Fruit fly (Drosophila melanogaster) whole organism, pupa: Measurements from ENCODE around the gene CG32986.

Source experiments
- CG10348 ChIP-seq: fragments of 200-800 bp; sonication (Bioruptor generic); IDR thresholded peaks from 2 replicates; pipeline ENCODE4 v1.3.6; 2022; ENCODE audit warnings: missing biosample characterization, missing genetic modification characterization
- CG12605 ChIP-seq: fragments of 200-800 bp; sonication (Bioruptor generic); IDR thresholded peaks from 2 replicates; pipeline ENCODE4 v1.3.6; 2022; ENCODE audit warnings: missing biosample characterization, missing genetic modification characterization
- CG13204 ChIP-seq: fragments of 200-800 bp; sonication (Bioruptor generic); optimal IDR thresholded peaks from 2 replicates; lab custom pipeline; 2018; ENCODE audit warnings: missing biosample characterization, mild to moderate bottlenecking, missing genetic modification characterization, moderate library complexity
- CG14655 ChIP-seq: fragments of 200-800 bp; sonication (Bioruptor generic); optimal IDR thresholded peaks from 3 replicates; lab custom pipeline; 2017; ENCODE audit warnings: mild to moderate bottlenecking, missing biosample characterization, missing genetic modification reagents, missing genetic modification characterization
- CG15710 ChIP-seq: fragments of 200-800 bp; sonication (Bioruptor generic); optimal IDR thresholded peaks from 2 replicates; lab custom pipeline; 2018; ENCODE audit warnings: missing biosample characterization, mild to moderate bottlenecking, missing genetic modification characterization, moderate library complexity
- CG17806 ChIP-seq: fragments of 200-800 bp; sonication (Bioruptor generic); optimal IDR thresholded peaks from 2 replicates; lab custom pipeline; 2018; ENCODE audit warnings: missing biosample characterization, mild to moderate bottlenecking, missing genetic modification characterization, moderate library complexity
- CG32121 ChIP-seq: fragments of 200-800 bp; sonication (Bioruptor generic); IDR thresholded peaks from 2 replicates; pipeline ENCODE4 v1.3.6; 2022; ENCODE audit warnings: missing biosample characterization, missing genetic modification characterization
- CG34367 ChIP-seq: fragments of 200-800 bp; sonication (Bioruptor generic); optimal IDR thresholded peaks from 2 replicates; lab custom pipeline; 2018; ENCODE audit warnings: missing biosample characterization, mild to moderate bottlenecking, missing genetic modification characterization
- CG4496 ChIP-seq: fragments of 200-800 bp; sonication (Bioruptor generic); IDR thresholded peaks from 3 replicates; pipeline ENCODE4 v1.3.6; 2022; ENCODE audit warnings: missing biosample characterization, missing genetic modification characterization
- CG8159 ChIP-seq: fragments of 200-800 bp; sonication (Bioruptor generic); optimal IDR thresholded peaks from 3 replicates; lab custom pipeline; 2018; ENCODE audit warnings: missing biosample characterization, mild to moderate bottlenecking, missing genetic modification characterization, moderate library complexity
- CG8301 ChIP-seq: fragments of 200-800 bp; sonication (Bioruptor generic); optimal IDR thresholded peaks from 2 replicates; lab custom pipeline; 2018; ENCODE audit warnings: missing biosample characterization, mild to moderate bottlenecking, missing genetic modification characterization
- CG9948 ChIP-seq: fragments of 200-800 bp; sonication (Bioruptor generic); optimal IDR thresholded peaks from 2 replicates; lab custom pipeline; 2018; ENCODE audit warnings: missing biosample characterization, mild to moderate bottlenecking, missing genetic modification characterization, moderate library complexity
- D1 ChIP-seq: fragments of 200-800 bp; sonication (Bioruptor generic); optimal IDR thresholded peaks from 2 replicates; lab custom pipeline; 2018; ENCODE audit warnings: missing biosample characterization, mild to moderate bottlenecking, missing genetic modification characterization, moderate library complexity
- EcR ChIP-seq: fragments of 200-800 bp; sonication (Bioruptor generic); optimal IDR thresholded peaks from 3 replicates; lab custom pipeline; 2019; ENCODE audit warnings: missing biosample characterization, missing genetic modification characterization, mild to moderate bottlenecking, moderate library complexity, missing genetic modification reagents
- Ets98B ChIP-seq: fragments of 200-800 bp; sonication (Bioruptor generic); IDR thresholded peaks from 2 replicates; pipeline ENCODE4 v1.3.6; 2022; ENCODE audit warnings: missing biosample characterization, missing genetic modification characterization
- Pif1A ChIP-seq: fragments of 200-800 bp; sonication (Bioruptor generic); optimal IDR thresholded peaks from 3 replicates; lab custom pipeline; 2016; ENCODE audit warnings: missing biosample characterization, missing genetic modification characterization
- Pif1B ChIP-seq: fragments of 200-800 bp; sonication (Bioruptor generic); optimal IDR thresholded peaks from 3 replicates; lab custom pipeline; 2016; ENCODE audit warnings: missing biosample characterization, missing genetic modification characterization
- Snoo ChIP-seq: fragments of 200-800 bp; sonication (Bioruptor generic); optimal IDR thresholded peaks from 3 replicates; lab custom pipeline; 2017; ENCODE audit warnings: missing biosample characterization, mild to moderate bottlenecking, missing genetic modification characterization, inconsistent platforms
- fd96Ca ChIP-seq: fragments of 200-800 bp; sonication (Bioruptor generic); IDR thresholded peaks from 3 replicates; pipeline ENCODE4 v1.3.6; 2022; ENCODE audit warnings: missing biosample characterization, missing genetic modification characterization
- gl ChIP-seq: fragments of 200-800 bp; sonication (Bioruptor generic); optimal IDR thresholded peaks from 2 replicates; lab custom pipeline; 2018; ENCODE audit warnings: missing biosample characterization, mild to moderate bottlenecking, missing genetic modification characterization
- rn ChIP-seq: fragments of 200-800 bp; sonication (Bioruptor generic); IDR thresholded peaks from 2 replicates; pipeline ENCODE4 v1.3.6; 2022; ENCODE audit warnings: missing biosample characterization, missing genetic modification characterization

CG32986 gene

dm6 chr2L:8832386-8833210 lies 30.0 kb upstream of the CG32986 start:
- TF ChIP-seq Pif1A (GFP tag; lab: Kevin White, UChicago) (no peak), CG15710 (no peak), CG8301 (tag; lab: Kevin White, UChicago) (no peak), CG34367 (no peak), Snoo (tag; lab: Kevin White, UChicago) (no peak), Pif1B (no peak), D1 (tag; lab: Kevin White, UChicago) (no peak), CG10348 (GFP tag; lab: Robert Waterston, UW) (no peak), CG32121 (no peak), CG17806 (no peak)

- TF ChIP-seq Snoo (tag; lab: Kevin White, UChicago): peak; percentile 57
- TF ChIP-seq CG32121: no peak
- TF ChIP-seq CG15710: peak; percentile 67
- TF ChIP-seq CG34367: peak; percentile 50
- TF ChIP-seq Pif1A (GFP tag; lab: Kevin White, UChicago): peak; percentile 52
- TF ChIP-seq Pif1B: peak; percentile 89
- peak; percentile 42 for TF ChIP-seq CG14655 (GFP tag; lab: Kevin White, UChicago)
- no peak for TF ChIP-seq EcR (GFP tag; lab: Kevin White, UChicago)
- peak; percentile 58; the same call in 1 of the 3 replicates for TF ChIP-seq fd96Ca (GFP tag; lab: Robert Waterston, UW)
- no peak for TF ChIP-seq CG13204 (GFP tag; lab: Kevin White, UChicago)
- TF ChIP-seq gl (tag; lab: Kevin White, UChicago): no peak
- TF ChIP-seq Ets98B (GFP tag; lab: Robert Waterston, UW): no peak
- peak; percentile 53 for TF ChIP-seq CG9948 (tag; lab: Kevin White, UChicago)
- TF ChIP-seq CG12605 (GFP tag; lab: Robert Waterston, UW): peak; percentile 74
- TF ChIP-seq CG17806: peak; percentile 33
- TF ChIP-seq CG8159 (tag; lab: Kevin White, UChicago): peak; percentile 57
These were observed 27.6 kb upstream of the CG32986 start for dm6 chr2L:8834806-8835483.

dm6 chr2L:8839193-8839592 lies 23.4 kb upstream of the CG32986 start:
- TF ChIP-seq Snoo (tag; lab: Kevin White, UChicago): no peak
- no peak for TF ChIP-seq CG8159 (tag; lab: Kevin White, UChicago)
- TF ChIP-seq Pif1A (GFP tag; lab: Kevin White, UChicago): no peak
- TF ChIP-seq CG12605 (GFP tag; lab: Robert Waterston, UW): no peak
- no peak for TF ChIP-seq Ets98B (GFP tag; lab: Robert Waterston, UW)
- no peak for TF ChIP-seq rn (GFP tag; lab: Robert Waterston, UW)

- no peak for TF ChIP-seq CG17806
- no peak for TF ChIP-seq Pif1B
- no peak for TF ChIP-seq CG4496 (GFP tag; lab: Robert Waterston, UW)
- no peak for TF ChIP-seq CG12605 (GFP tag; lab: Robert Waterston, UW)
- no peak for TF ChIP-seq EcR (GFP tag; lab: Kevin White, UChicago)
- TF ChIP-seq CG32121: no peak
These were observed 21.9 kb upstream of the CG32986 start for dm6 chr2L:8840717-8841116.

dm6 chr2L:8841490-8842261 lies 20.9 kb upstream of the CG32986 start:
- no peak for TF ChIP-seq D1 (tag; lab: Kevin White, UChicago)
- no peak for TF ChIP-seq Pif1A (GFP tag; lab: Kevin White, UChicago)
- TF ChIP-seq CG4496 (GFP tag; lab: Robert Waterston, UW): no peak
- TF ChIP-seq CG13204 (GFP tag; lab: Kevin White, UChicago): no peak
- no peak for TF ChIP-seq Snoo (tag; lab: Kevin White, UChicago)
- no peak for TF ChIP-seq CG34367
- no peak for TF ChIP-seq CG10348 (GFP tag; lab: Robert Waterston, UW)
- no peak for TF ChIP-seq CG17806
- no peak for TF ChIP-seq Ets98B (GFP tag; lab: Robert Waterston, UW)
- no peak for TF ChIP-seq rn (GFP tag; lab: Robert Waterston, UW)

- TF ChIP-seq CG14655 (GFP tag; lab: Kevin White, UChicago) (peak; percentile 43), CG32121 (no peak), gl (tag; lab: Kevin White, UChicago) (no peak), CG8301 (tag; lab: Kevin White, UChicago) (peak; percentile 15), CG8159 (tag; lab: Kevin White, UChicago) (peak; percentile 22), Pif1A (GFP tag; lab: Kevin White, UChicago) (peak; percentile 6), CG9948 (tag; lab: Kevin White, UChicago) (peak; percentile 37), CG4496 (GFP tag; lab: Robert Waterston, UW) (no peak), CG17806 (peak; percentile 26)
These were observed 20.4 kb upstream of the CG32986 start for dm6 chr2L:8842262-8842561.
